Fruit fly (Drosophila melanogaster) Kc167 (cell line): ENCODE measurements around the gene CG4942.

Experiments
- Myc ChIP-seq: fragments of >200 bp; optimal IDR thresholded peaks from 2 replicates; lab custom pipeline; 2017; ENCODE audit warnings: missing external identifiers
- Sin3A ChIP-seq: fragments of >200 bp; optimal IDR thresholded peaks from 2 replicates; lab custom pipeline; 2018; ENCODE audit warnings: missing external identifiers
- h ChIP-seq: fragments of >200 bp; optimal IDR thresholded peaks from 3 replicates; lab custom pipeline; 2018; ENCODE audit warnings: missing external identifiers
- insv ChIP-seq: fragments of >200 bp; optimal IDR thresholded peaks from 3 replicates; lab custom pipeline; 2018; ENCODE audit warnings: missing external identifiers
- psq ChIP-seq: fragments of >200 bp; optimal IDR thresholded peaks from 2 replicates; lab custom pipeline; 2017; ENCODE audit warnings: missing external identifiers
- ttk ChIP-seq: sonication (Bioruptor generic); optimal IDR thresholded peaks from 2 replicates; lab custom pipeline; 2017; ENCODE audit warnings: missing external identifiers

CG4942 gene

dm6 chr3L:9064976-9065761 lies 7.7 kb upstream of the CG4942 start:
- TF ChIP-seq psq (lab: Kevin White, UChicago) (no peak), ttk (lab: Kevin White, UChicago) (no peak), h (lab: Kevin White, UChicago) (no peak), insv (lab: Kevin White, UChicago) (no peak), Myc (lab: Kevin White, UChicago) (no peak), Sin3A (lab: Kevin White, UChicago) (no peak)

- TF ChIP-seq ttk (lab: Kevin White, UChicago) (no peak), insv (lab: Kevin White, UChicago) (no peak), Sin3A (lab: Kevin White, UChicago) (no peak), h (lab: Kevin White, UChicago) (no peak), Myc (lab: Kevin White, UChicago) (no peak), psq (lab: Kevin White, UChicago) (no peak)
Measured at dm6 chr3L:9065997-9066441, 6.9 kb upstream of the CG4942 start, which contains the start of gene Argk1. Argk1 (minus strand) TSS chr3L:9066027.

dm6 chr3L:9066509-9067021 lies 6.3 kb upstream of the CG4942 start:
- TF ChIP-seq h (lab: Kevin White, UChicago) (no peak), insv (lab: Kevin White, UChicago) (no peak), ttk (lab: Kevin White, UChicago) (no peak), psq (lab: Kevin White, UChicago) (no peak), Myc (lab: Kevin White, UChicago) (no peak), Sin3A (lab: Kevin White, UChicago) (no peak)

- TF ChIP-seq Myc (lab: Kevin White, UChicago) (no peak), insv (lab: Kevin White, UChicago) (no peak)
Measured at dm6 chr3L:9072062-9072730, 709 bp upstream of the CG4942 start.

- TF ChIP-seq insv (lab: Kevin White, UChicago): no peak
- no peak for TF ChIP-seq ttk (lab: Kevin White, UChicago)
- TF ChIP-seq Myc (lab: Kevin White, UChicago): no peak
- TF ChIP-seq Sin3A (lab: Kevin White, UChicago): no peak
- TF ChIP-seq h (lab: Kevin White, UChicago): no peak
- no peak for TF ChIP-seq psq (lab: Kevin White, UChicago)
Measured at dm6 chr3L:9074285-9074684, 1.4 kb downstream of the CG4942 start, which contains the start of gene teq. teq (plus strand) TSS chr3L:9074643.

dm6 chr3L:9074882-9075281 lies 2.0 kb downstream of the CG4942 start:
- TF ChIP-seq insv (lab: Kevin White, UChicago): no peak
- TF ChIP-seq psq (lab: Kevin White, UChicago): no peak
- no peak for TF ChIP-seq ttk (lab: Kevin White, UChicago)
- TF ChIP-seq Myc (lab: Kevin White, UChicago): no peak
- TF ChIP-seq Sin3A (lab: Kevin White, UChicago): no peak
- no peak for TF ChIP-seq h (lab: Kevin White, UChicago)

- TF ChIP-seq psq (lab: Kevin White, UChicago): no peak
- TF ChIP-seq insv (lab: Kevin White, UChicago): no peak
- TF ChIP-seq Myc (lab: Kevin White, UChicago): no peak
- no peak for TF ChIP-seq Sin3A (lab: Kevin White, UChicago)
- no peak for TF ChIP-seq ttk (lab: Kevin White, UChicago)
- TF ChIP-seq h (lab: Kevin White, UChicago): no peak
Measured at dm6 chr3L:9092356-9093103, 19.6 kb downstream of the CG4942 start, which contains the start of gene CG32032. CG32032 (plus strand) TSS chr3L:9093053.

dm6 chr3L:9094980-9095425 lies 22.1 kb downstream of the CG4942 start:
- TF ChIP-seq Sin3A (lab: Kevin White, UChicago) (no peak), insv (lab: Kevin White, UChicago) (no peak), h (lab: Kevin White, UChicago) (no peak), Myc (lab: Kevin White, UChicago) (no peak), ttk (lab: Kevin White, UChicago) (no peak), psq (lab: Kevin White, UChicago) (no peak)

dm6 chr3L:9095704-9096103 lies 22.8 kb downstream of the CG4942 start:
- TF ChIP-seq h (lab: Kevin White, UChicago): no peak
- no peak for TF ChIP-seq Sin3A (lab: Kevin White, UChicago)
- no peak for TF ChIP-seq Myc (lab: Kevin White, UChicago)
- no peak for TF ChIP-seq ttk (lab: Kevin White, UChicago)
- no peak for TF ChIP-seq insv (lab: Kevin White, UChicago)
- TF ChIP-seq psq (lab: Kevin White, UChicago): no peak

dm6 chr3L:9096648-9097047 lies 23.7 kb downstream of the CG4942 start, which contains the start of gene CG13315:
CG13315 (plus strand) TSS chr3L:9096877.
- TF ChIP-seq Sin3A (lab: Kevin White, UChicago) (no peak), h (lab: Kevin White, UChicago) (no peak), insv (lab: Kevin White, UChicago) (no peak), psq (lab: Kevin White, UChicago) (no peak), Myc (lab: Kevin White, UChicago) (no peak)
